Fruit fly (Drosophila melanogaster) S2 (cell line): ENCODE data around the gene CG32537.

Experiments used
- CG8478 ChIP-seq: fragments of >200 bp; optimal IDR thresholded peaks from 2 replicates; lab custom pipeline; 2018
- CTCF ChIP-seq, 2 experiments: fragments of >200 bp; optimal IDR thresholded peaks; 2 replicates each; lab custom pipeline; 2018

DNA sequence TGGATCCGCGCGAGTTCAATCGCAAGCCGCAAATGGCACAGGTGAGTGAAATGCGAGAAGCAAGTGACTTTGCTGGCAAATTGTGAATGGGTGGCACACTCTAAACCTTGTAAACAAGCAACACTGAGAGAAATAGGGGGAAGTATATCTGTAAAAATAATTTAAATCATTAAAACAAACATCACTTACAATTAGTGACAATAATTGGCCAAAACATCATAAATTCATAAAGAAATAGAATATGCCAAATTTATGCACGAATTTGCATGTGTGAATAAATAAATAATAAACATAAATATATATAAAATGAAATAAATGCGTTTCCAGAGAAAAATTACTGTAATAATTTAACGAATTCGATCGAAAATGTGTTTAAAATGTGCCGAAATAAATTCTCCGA is 13.8 kb downstream of the CG32537 start:
- TF ChIP-seq CG8478: no peak
- TF ChIP-seq CTCF (optimal IDR thresholded peaks at IDR 0.05; lab: Kevin White, UChicago): no peak
